Fruit fly (Drosophila melanogaster) whole organism, prepupa: ENCODE data around the gene S-Lap4.

Source experiments
- CG11762 ChIP-seq: fragments of 200-800 bp; sonication (Bioruptor generic); optimal IDR thresholded peaks from 3 replicates; lab custom pipeline; 2016; ENCODE audit warnings: missing biosample characterization, missing genetic modification characterization; ENCODE audit not compliant: insufficient read depth
- CG11902 ChIP-seq: fragments of 200-800 bp; sonication (Bioruptor generic); optimal IDR thresholded peaks from 3 replicates; lab custom pipeline; 2016; ENCODE audit warnings: missing biosample characterization, missing genetic modification characterization
- CG6792 ChIP-seq: fragments of 200-800 bp; sonication (Bioruptor generic); optimal IDR thresholded peaks from 3 replicates; lab custom pipeline; 2016; ENCODE audit warnings: missing biosample characterization, missing genetic modification characterization
- CG7368 ChIP-seq: fragments of 200-800 bp; sonication (Bioruptor generic); optimal IDR thresholded peaks from 3 replicates; lab custom pipeline; 2016; ENCODE audit warnings: missing biosample characterization, missing genetic modification characterization
- CG8632 ChIP-seq: fragments of 200-800 bp; sonication (Bioruptor generic); optimal IDR thresholded peaks from 3 replicates; lab custom pipeline; 2016; ENCODE audit warnings: missing biosample characterization, missing genetic modification characterization
- CG9139 ChIP-seq: fragments of 200-800 bp; sonication (Bioruptor generic); optimal IDR thresholded peaks from 3 replicates; lab custom pipeline; 2017; ENCODE audit warnings: missing biosample characterization, mild to moderate bottlenecking, missing genetic modification characterization
- Hr4 ChIP-seq: fragments of 200-800 bp; sonication (Bioruptor generic); optimal IDR thresholded peaks from 3 replicates; lab custom pipeline; 2016; ENCODE audit warnings: missing biosample characterization, missing genetic modification characterization
- Smox ChIP-seq: fragments of 200-800 bp; sonication (Bioruptor generic); optimal IDR thresholded peaks from 3 replicates; lab custom pipeline; 2016; ENCODE audit warnings: missing biosample characterization, missing genetic modification characterization
- achi ChIP-seq: fragments of 200-800 bp; sonication (Bioruptor generic); optimal IDR thresholded peaks from 3 replicates; lab custom pipeline; 2016; ENCODE audit warnings: missing biosample characterization, missing genetic modification characterization
- salr ChIP-seq, 2 experiments: fragments of 200-800 bp; sonication (Bioruptor generic); optimal IDR thresholded peaks; 3 replicates each; lab custom pipeline; 2016 to 2018; ENCODE audit warnings: missing biosample characterization in 2 of 2, missing genetic modification characterization in 2 of 2, mild to moderate bottlenecking in 1 of 2
- topi ChIP-seq: fragments of 200-800 bp; sonication (Bioruptor generic); optimal IDR thresholded peaks from 3 replicates; lab custom pipeline; 2016; ENCODE audit warnings: missing biosample characterization, missing genetic modification characterization

DNA sequence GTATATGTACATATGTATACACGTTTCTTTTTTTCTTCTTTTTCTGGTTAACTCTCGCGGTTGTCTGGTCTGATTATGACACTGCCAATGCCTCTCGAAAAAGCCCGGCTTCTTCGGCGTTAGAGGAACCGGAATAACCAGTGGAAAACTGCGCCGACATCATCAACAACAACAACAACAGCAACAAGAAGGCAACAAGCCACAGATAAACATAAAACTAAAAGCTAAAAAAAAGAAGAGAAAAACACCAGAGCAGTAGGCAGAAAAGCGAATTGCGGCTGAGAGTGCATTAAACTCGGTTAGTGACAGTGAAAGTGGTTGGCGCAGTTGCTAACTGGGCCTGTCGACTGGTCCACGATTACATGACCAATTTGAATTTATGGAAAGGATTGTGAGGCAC lies 40.4 kb downstream of the S-Lap4 start:
- TF ChIP-seq CG8632 (no peak), CG6792 (GFP tag; lab: Kevin White, UChicago) (no peak), CG11762 (GFP tag; lab: Kevin White, UChicago) (no peak), achi (GFP tag; lab: Kevin White, UChicago) (no peak), topi (GFP tag; lab: Kevin White, UChicago) (no peak), salr (GFP tag; optimal IDR thresholded peaks at IDR 0.05; lab: Kevin White, UChicago) (peak in 1 of 2 experiments; percentile 2), CG9139 (GFP tag; lab: Kevin White, UChicago) (no peak), Smox (no peak), CG7368 (GFP tag; lab: Kevin White, UChicago) (no peak), CG11902 (GFP tag; lab: Kevin White, UChicago) (no peak), Hr4 (GFP tag; lab: Kevin White, UChicago) (no peak)
